Fruit fly (Drosophila melanogaster): ENCODE data around the gene CG7557.

Gene CG7557

dm6 chr3L:11454461-11454860 lies 9.5 kb downstream of the CG7557 start:
- TF ChIP-seq CG13204 (GFP tag; optimal IDR thresholded peaks at IDR 0.05) = no peak
- no peak for TF ChIP-seq Snoo (tag; optimal IDR thresholded peaks at IDR 0.05)
- no peak for TF ChIP-seq CG10348 (GFP tag; IDR thresholded peaks at IDR 0.05)
- no peak for TF ChIP-seq CG8301 (tag; optimal IDR thresholded peaks at IDR 0.05)
- TF ChIP-seq CG4496 (GFP tag; IDR thresholded peaks at IDR 0.05) = peak; percentile 70
- TF ChIP-seq CG15710 (tag; optimal IDR thresholded peaks at IDR 0.05) = no peak
- no peak for TF ChIP-seq CG8159 (tag; optimal IDR thresholded peaks at IDR 0.05)
- no peak for TF ChIP-seq fd96Ca (GFP tag; IDR thresholded peaks at IDR 0.05)
- TF ChIP-seq D1 (tag; optimal IDR thresholded peaks at IDR 0.05) = no peak
- TF ChIP-seq CG12605 (GFP tag; IDR thresholded peaks at IDR 0.05) = no peak
- no peak for TF ChIP-seq gl (tag; optimal IDR thresholded peaks at IDR 0.05)
- TF ChIP-seq CG14655 (GFP tag; optimal IDR thresholded peaks at IDR 0.05) = peak; percentile 4
- no peak for TF ChIP-seq Ets98B (GFP tag; IDR thresholded peaks at IDR 0.05)
- TF ChIP-seq CG34367 (tag; optimal IDR thresholded peaks at IDR 0.05) = no peak
- TF ChIP-seq CG17806 (tag; optimal IDR thresholded peaks at IDR 0.05) = no peak

DNA sequence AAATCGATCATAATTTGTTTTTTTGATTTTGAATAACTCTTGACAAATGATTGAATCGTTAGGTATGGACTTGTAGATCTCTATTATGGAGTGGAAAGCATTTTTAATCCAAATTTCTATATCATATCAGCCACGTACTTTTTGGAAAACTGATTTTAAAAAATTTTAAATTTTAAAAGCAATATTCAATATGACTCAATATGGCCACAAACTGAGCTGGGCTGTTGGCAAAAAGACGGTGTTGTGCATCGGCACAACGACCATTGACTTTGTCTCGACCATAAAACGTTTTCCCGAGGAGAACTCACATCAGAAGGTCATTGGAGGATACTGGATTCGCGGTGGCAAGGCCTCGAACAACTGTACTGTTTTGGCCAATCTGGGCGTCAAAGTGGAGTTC lies 13.4 kb downstream of the CG7557 start, which contains the start of the genes CG12289 and CG7551:
CG12289 (minus strand) TSS at position 101 of the 400 bp plus-strand sequence.
CG7551 (plus strand) TSS at position 121 of the 400 bp plus-strand sequence.
- TF ChIP-seq Pif1A (GFP tag; optimal IDR thresholded peaks at IDR 0.05) (no peak), CG8159 (tag; optimal IDR thresholded peaks at IDR 0.05) (no peak), D1 (tag; optimal IDR thresholded peaks at IDR 0.05) (no peak), CG12605 (GFP tag; IDR thresholded peaks at IDR 0.05) (no peak), CG10348 (GFP tag; IDR thresholded peaks at IDR 0.05) (no peak), EcR (GFP tag; optimal IDR thresholded peaks at IDR 0.05) (no peak), CG4496 (GFP tag; IDR thresholded peaks at IDR 0.05) (no peak), CG9948 (tag; optimal IDR thresholded peaks at IDR 0.05) (no peak), CG8301 (tag; optimal IDR thresholded peaks at IDR 0.05) (no peak), Ets98B (GFP tag; IDR thresholded peaks at IDR 0.05) (no peak), Pif1B (GFP tag; optimal IDR thresholded peaks at IDR 0.05) (no peak), CG32121 (GFP tag; IDR thresholded peaks at IDR 0.05) (no peak), CG14655 (GFP tag; optimal IDR thresholded peaks at IDR 0.05) (no peak), CG13204 (GFP tag; optimal IDR thresholded peaks at IDR 0.05) (no peak), gl (tag; optimal IDR thresholded peaks at IDR 0.05) (no peak)

dm6 chr3L:11465371-11465914 lies 20.5 kb downstream of the CG7557 start, which contains the start of gene Fum3:
Gene Fum3 (minus strand): TSS chr3L:11465864.
- TF ChIP-seq CG17806 (tag; optimal IDR thresholded peaks at IDR 0.05) (no peak), gl (tag; optimal IDR thresholded peaks at IDR 0.05) (no peak), CG8301 (tag; optimal IDR thresholded peaks at IDR 0.05) (no peak), Ets98B (GFP tag; IDR thresholded peaks at IDR 0.05) (no peak)

- TF ChIP-seq CG12605 (GFP tag; IDR thresholded peaks at IDR 0.05) (no peak), Pif1A (GFP tag; optimal IDR thresholded peaks at IDR 0.05) (no peak), CG34367 (tag; optimal IDR thresholded peaks at IDR 0.05) (no peak), CG10348 (GFP tag; IDR thresholded peaks at IDR 0.05) (no peak), CG14655 (GFP tag; optimal IDR thresholded peaks at IDR 0.05) (peak; percentile 21), CG13204 (GFP tag; optimal IDR thresholded peaks at IDR 0.05) (no peak), gl (tag; optimal IDR thresholded peaks at IDR 0.05) (no peak), D1 (tag; optimal IDR thresholded peaks at IDR 0.05) (no peak), Snoo (tag; optimal IDR thresholded peaks at IDR 0.05) (no peak), CG32121 (GFP tag; IDR thresholded peaks at IDR 0.05) (no peak), CG17806 (tag; optimal IDR thresholded peaks at IDR 0.05) (peak; percentile 34), CG8301 (tag; optimal IDR thresholded peaks at IDR 0.05) (no peak), Ets98B (GFP tag; IDR thresholded peaks at IDR 0.05) (no peak), CG4496 (GFP tag; IDR thresholded peaks at IDR 0.05) (no peak), EcR (GFP tag; optimal IDR thresholded peaks at IDR 0.05) (no peak), CG15710 (tag; optimal IDR thresholded peaks at IDR 0.05) (peak; percentile 45), rn (GFP tag; IDR thresholded peaks at IDR 0.05) (no peak), Pif1B (GFP tag; optimal IDR thresholded peaks at IDR 0.05) (no peak), CG9948 (tag; optimal IDR thresholded peaks at IDR 0.05) (peak; percentile 56), CG8159 (tag; optimal IDR thresholded peaks at IDR 0.05) (peak; percentile 68), fd96Ca (GFP tag; IDR thresholded peaks at IDR 0.05) (no peak)
These were observed 22.0 kb downstream of the CG7557 start for dm6 chr3L:11466985-11467384.

dm6 chr3L:11472388-11472787 lies 27.4 kb downstream of the CG7557 start:
- TF ChIP-seq CG32121 (GFP tag; IDR thresholded peaks at IDR 0.05) (no peak), CG13204 (GFP tag; optimal IDR thresholded peaks at IDR 0.05) (no peak), Snoo (tag; optimal IDR thresholded peaks at IDR 0.05) (no peak), CG8159 (tag; optimal IDR thresholded peaks at IDR 0.05) (no peak), Pif1A (GFP tag; optimal IDR thresholded peaks at IDR 0.05) (no peak), D1 (tag; optimal IDR thresholded peaks at IDR 0.05) (no peak), fd96Ca (GFP tag; IDR thresholded peaks at IDR 0.05) (no peak), gl (tag; optimal IDR thresholded peaks at IDR 0.05) (no peak), CG12605 (GFP tag; IDR thresholded peaks at IDR 0.05) (no peak), CG8301 (tag; optimal IDR thresholded peaks at IDR 0.05) (no peak), Ets98B (GFP tag; IDR thresholded peaks at IDR 0.05) (no peak), CG10348 (GFP tag; IDR thresholded peaks at IDR 0.05) (no peak), Pif1B (GFP tag; optimal IDR thresholded peaks at IDR 0.05) (no peak), rn (GFP tag; IDR thresholded peaks at IDR 0.05) (no peak), EcR (GFP tag; optimal IDR thresholded peaks at IDR 0.05) (no peak), CG9948 (tag; optimal IDR thresholded peaks at IDR 0.05) (no peak), CG15710 (tag; optimal IDR thresholded peaks at IDR 0.05) (no peak)

dm6 chr3L:11472991-11473390 lies 28.0 kb downstream of the CG7557 start, which contains the start of gene Vha16-3:
Gene Vha16-3 (plus strand): TSS chr3L:11473291.
- no peak for TF ChIP-seq CG4496 (GFP tag; IDR thresholded peaks at IDR 0.05)
- no peak for TF ChIP-seq CG8159 (tag; optimal IDR thresholded peaks at IDR 0.05)
- no peak for TF ChIP-seq EcR (GFP tag; optimal IDR thresholded peaks at IDR 0.05)
- TF ChIP-seq fd96Ca (GFP tag; IDR thresholded peaks at IDR 0.05) = no peak
- no peak for TF ChIP-seq Pif1A (GFP tag; optimal IDR thresholded peaks at IDR 0.05)
- TF ChIP-seq CG8301 (tag; optimal IDR thresholded peaks at IDR 0.05) = no peak
